Worm (Caenorhabditis elegans) whole organism, L1 larva: ENCODE data around the gene H32C10.1.

Experiments
- F16B12.6 ChIP-seq: fragments of 150-350 bp; optimal IDR thresholded peaks from 2 replicates; lab custom pipeline; 2014; ENCODE audit warnings: missing biosample characterization, missing genetic modification characterization
- Y116A8C.19 ChIP-seq: sonication (generic microtip); optimal IDR thresholded peaks from 2 replicates; lab custom pipeline; 2016; ENCODE audit warnings: missing compliant biosample characterization, missing genetic modification characterization, borderline replicate concordance
- alr-1 ChIP-seq: fragments of 200-800 bp; sonication (Bioruptor generic); optimal IDR thresholded peaks from 2 replicates; lab custom pipeline; 2018; ENCODE audit warnings: borderline replicate concordance, mild to moderate bottlenecking, missing genetic modification characterization, missing compliant biosample characterization
- aly-2 ChIP-seq: fragments of 150-350 bp; optimal IDR thresholded peaks from 2 replicates; lab custom pipeline; 2014; ENCODE audit warnings: missing biosample characterization, missing genetic modification characterization
- ama-1 ChIP-seq: fragments of 150-350 bp; optimal IDR thresholded peaks from 2 replicates; lab custom pipeline; 2014
- ceh-63 ChIP-seq: fragments of 200-800 bp; sonication (Bioruptor generic); optimal IDR thresholded peaks from 2 replicates; lab custom pipeline; 2018; ENCODE audit warnings: mild to moderate bottlenecking, missing genetic modification characterization, missing compliant biosample characterization
- ceh-8 ChIP-seq: fragments of 200-800 bp; sonication (Bioruptor generic); optimal IDR thresholded peaks from 2 replicates; lab custom pipeline; 2018; ENCODE audit warnings: mild to moderate bottlenecking, missing genetic modification characterization, moderate library complexity, missing compliant biosample characterization
- ceh-82 ChIP-seq, 3 experiments: fragments of 150-350 bp in 1 of 3; sonication (generic microtip) in 2 of 3; optimal IDR thresholded peaks; 2 replicates each; lab custom pipeline; 2014 to 2017; ENCODE audit warnings: missing biosample characterization in 3 of 3, missing genetic modification characterization in 3 of 3
- ceh-88 ChIP-seq: fragments of 200-800 bp; sonication (Bioruptor generic); IDR thresholded peaks from 2 replicates; pipeline ENCODE4 v1.3.6; 2022; ENCODE audit warnings: missing genetic modification characterization, missing compliant biosample characterization
- ces-1 ChIP-seq: fragments of 150-350 bp; optimal IDR thresholded peaks from 2 replicates; lab custom pipeline; 2014; ENCODE audit warnings: missing biosample characterization, missing genetic modification reagents, missing genetic modification characterization
- dpl-1 ChIP-seq, 3 experiments: fragments of 150-350 bp in 2 of 3; sonication (generic microtip) in 1 of 3; optimal IDR thresholded peaks; 2 replicates each; lab custom pipeline; 2014 to 2017; ENCODE audit warnings: missing biosample characterization in 3 of 3, missing genetic modification characterization in 3 of 3, missing genetic modification reagents in 3 of 3
- efl-1 ChIP-seq, 4 experiments: fragments of 150-350 bp; optimal IDR thresholded peaks in 3 of 4; peaks in 1 of 4; 1 replicate in 1 of 4; 2 replicates in 3 of 4; lab custom pipeline; 2014; ENCODE audit warnings: missing biosample characterization in 2 of 4, missing genetic modification characterization in 2 of 4, missing genetic modification reagents in 2 of 4
- egl-13 ChIP-seq: sonication (generic microtip); optimal IDR thresholded peaks from 2 replicates; lab custom pipeline; 2016; ENCODE audit warnings: missing genotype, missing genetic modification reagents, missing genetic modification characterization, missing compliant biosample characterization
- egl-27 ChIP-seq, 2 experiments: fragments of 150-350 bp in 1 of 2; sonication (generic microtip); optimal IDR thresholded peaks; 3 replicates each; lab custom pipeline; 2017 to 2018; ENCODE audit warnings: missing biosample characterization in 2 of 2, missing genetic modification characterization in 2 of 2, missing genetic modification reagents in 2 of 2
- elt-3 ChIP-seq, 6 experiments: fragments of 150-350 bp in 1 of 6; sonication (generic microtip); optimal IDR thresholded peaks; 2 replicates each; lab custom pipeline; 2017 to 2018; ENCODE audit warnings: missing biosample characterization in 6 of 6, missing genetic modification characterization in 6 of 6, inconsistent platforms in 1 of 6
- fkh-10 ChIP-seq: sonication (generic microtip); optimal IDR thresholded peaks from 2 replicates; lab custom pipeline; 2017; ENCODE audit warnings: missing biosample characterization, missing genetic modification reagents, missing genetic modification characterization
- hlh-4 ChIP-seq: sonication (generic microtip); optimal IDR thresholded peaks from 2 replicates; lab custom pipeline; 2016; ENCODE audit warnings: mild to moderate bottlenecking, missing genetic modification characterization, missing compliant biosample characterization
- isw-1 ChIP-seq: fragments of 200-800 bp; sonication (Bioruptor generic); IDR thresholded peaks from 2 replicates; pipeline ENCODE4 v1.3.6; 2022; ENCODE audit warnings: missing genetic modification characterization, missing compliant biosample characterization
- jun-1 ChIP-seq: fragments of 150-350 bp; optimal IDR thresholded peaks from 2 replicates; lab custom pipeline; 2014; ENCODE audit warnings: missing biosample characterization, missing genetic modification reagents, missing genetic modification characterization
- lin-13 ChIP-seq: fragments of 150-350 bp; optimal IDR thresholded peaks from 2 replicates; lab custom pipeline; 2014; ENCODE audit warnings: missing biosample characterization, missing genetic modification reagents, missing genetic modification characterization
- lin-14 ChIP-seq: fragments of 200-800 bp; sonication (Bioruptor generic); optimal IDR thresholded peaks from 2 replicates; lab custom pipeline; 2018; ENCODE audit warnings: mild to moderate bottlenecking, missing genetic modification characterization, moderate library complexity, missing compliant biosample characterization
- lin-39 ChIP-seq: fragments of 150-350 bp; optimal IDR thresholded peaks from 2 replicates; lab custom pipeline; 2014; ENCODE audit warnings: missing biosample characterization, missing genetic modification reagents, missing genetic modification characterization
- mef-2 ChIP-seq: fragments of 150-350 bp; optimal IDR thresholded peaks from 2 replicates; lab custom pipeline; 2014; ENCODE audit warnings: missing biosample characterization, missing genetic modification characterization
- mep-1 ChIP-seq: fragments of 150-350 bp; optimal IDR thresholded peaks from 2 replicates; lab custom pipeline; 2014; ENCODE audit warnings: missing biosample characterization, missing genetic modification characterization
- nhr-11 ChIP-seq: fragments of 150-350 bp; optimal IDR thresholded peaks from 2 replicates; lab custom pipeline; 2014; ENCODE audit warnings: missing biosample characterization, missing genetic modification characterization
- nhr-19 ChIP-seq: fragments of 200-800 bp; sonication (Bioruptor generic); conservative IDR thresholded peaks from 2 replicates; pipeline ENCODE4 v1.3.6; 2022; ENCODE audit warnings: missing genetic modification characterization, missing compliant biosample characterization
- nhr-237 ChIP-seq: fragments of 150-350 bp; optimal IDR thresholded peaks from 2 replicates; lab custom pipeline; 2014; ENCODE audit warnings: missing biosample characterization, missing genetic modification characterization
- nhr-47 ChIP-seq: sonication (generic microtip); optimal IDR thresholded peaks from 2 replicates; lab custom pipeline; 2016; ENCODE audit warnings: mild to moderate bottlenecking, missing genetic modification characterization, moderate library complexity, missing compliant biosample characterization
- nhr-77 ChIP-seq: fragments of 150-350 bp; optimal IDR thresholded peaks from 2 replicates; lab custom pipeline; 2014; ENCODE audit warnings: missing biosample characterization, missing genetic modification characterization
- nhr-85 ChIP-seq: sonication (generic microtip); peaks from one replicate; lab custom pipeline; 2016; ENCODE audit warnings: missing genetic modification characterization, inconsistent platforms, missing compliant biosample characterization
- pag-3 ChIP-seq: sonication (generic microtip); optimal IDR thresholded peaks from 2 replicates; lab custom pipeline; 2017; ENCODE audit warnings: missing genetic modification characterization, mild to moderate bottlenecking, missing compliant biosample characterization, antibody characterized with exemption, borderline replicate concordance; ENCODE audit not compliant: insufficient read depth
- pax-3 ChIP-seq: fragments of 200-800 bp; sonication (Bioruptor generic); optimal IDR thresholded peaks from 2 replicates; lab custom pipeline; 2018; ENCODE audit warnings: mild to moderate bottlenecking, missing genetic modification characterization, moderate library complexity, missing compliant biosample characterization
- pqm-1 ChIP-seq: sonication (generic microtip); optimal IDR thresholded peaks from 3 replicates; lab custom pipeline; 2017; ENCODE audit warnings: missing biosample characterization, missing genetic modification characterization
- skn-1 ChIP-seq: fragments of 150-350 bp; optimal IDR thresholded peaks from 2 replicates; lab custom pipeline; 2014; ENCODE audit warnings: missing biosample characterization, missing genetic modification characterization
- sox-4 ChIP-seq: sonication (generic microtip); optimal IDR thresholded peaks from 2 replicates; lab custom pipeline; 2016; ENCODE audit warnings: missing genetic modification characterization, missing compliant biosample characterization
- unc-62 ChIP-seq: fragments of 150-350 bp; optimal IDR thresholded peaks from 2 replicates; lab custom pipeline; 2014; ENCODE audit warnings: missing biosample characterization, missing genetic modification reagents, missing genetic modification characterization
- unc-98 ChIP-seq: fragments of 200-800 bp; sonication (Bioruptor generic); IDR thresholded peaks from 2 replicates; pipeline ENCODE4 v1.3.6; 2022; ENCODE audit warnings: missing genetic modification characterization, missing compliant biosample characterization
- vab-15 ChIP-seq: sonication (generic microtip); optimal IDR thresholded peaks from 2 replicates; lab custom pipeline; 2017; ENCODE audit warnings: missing genotype, mild to moderate bottlenecking, missing genetic modification characterization, missing compliant biosample characterization
- zip-4 ChIP-seq: fragments of 200-800 bp; sonication (Bioruptor generic); optimal IDR thresholded peaks from 2 replicates; lab custom pipeline; 2018; ENCODE audit warnings: mild to moderate bottlenecking, missing genetic modification characterization, moderate library complexity, missing compliant biosample characterization
- ztf-11 ChIP-seq, 2 experiments: sonication (generic microtip); optimal IDR thresholded peaks; 2 replicates each; lab custom pipeline; 2016 to 2017; ENCODE audit warnings: missing genetic modification characterization in 2 of 2, missing biosample characterization in 1 of 2, missing compliant biosample characterization in 1 of 2

Gene H32C10.1

DNA sequence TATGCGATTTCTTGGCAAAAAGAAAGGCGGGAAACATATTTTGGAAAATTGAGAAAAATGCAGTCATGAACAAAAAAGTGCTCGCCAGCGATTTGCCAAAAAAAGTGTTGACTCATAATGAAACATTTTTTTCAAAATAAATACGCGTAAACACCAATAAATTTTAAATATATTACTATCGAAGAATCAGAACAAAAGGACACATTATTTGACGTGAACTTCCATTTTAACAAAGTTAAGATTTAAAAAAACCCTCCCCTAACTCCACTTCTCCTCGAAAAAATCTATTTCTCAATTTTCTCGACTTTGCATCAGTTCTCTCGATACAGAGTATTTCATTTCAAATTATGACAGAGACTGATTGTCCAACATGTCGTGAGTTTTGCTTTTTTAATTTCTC is 37.8 kb upstream of the H32C10.1 start, which contains the start of gene pck-3:
Gene pck-3 (plus strand): TSS at position 301 of the 400 bp plus-strand sequence.
- TF ChIP-seq mef-2 (tag; lab: Kevin White, UChicago) (no peak), ztf-11 (tag; optimal IDR thresholded peaks at IDR 0.05; lab: Kevin White, UChicago) (no peak), egl-27 (tag; optimal IDR thresholded peaks at IDR 0.05; lab: Kevin White, UChicago) (no peak), lin-39 (tag; lab: Kevin White, UChicago) (no peak), nhr-77 (tag; lab: Kevin White, UChicago) (no peak), jun-1 (tag; lab: Kevin White, UChicago) (no peak), lin-14 (GFP tag; lab: Kevin White, UChicago) (no peak), sox-4 (tag; lab: Kevin White, UChicago) (no peak), unc-98 (GFP tag; lab: Robert Waterston, UW) (no peak), ces-1 (GFP tag; lab: Kevin White, UChicago) (no peak), unc-62 (GFP tag; lab: Kevin White, UChicago) (no peak), vab-15 (tag; lab: Kevin White, UChicago) (no peak), ceh-82 (tag; optimal IDR thresholded peaks at IDR 0.05; lab: Kevin White, UChicago) (no peak), hlh-4 (tag; lab: Kevin White, UChicago) (no peak)

DNA sequence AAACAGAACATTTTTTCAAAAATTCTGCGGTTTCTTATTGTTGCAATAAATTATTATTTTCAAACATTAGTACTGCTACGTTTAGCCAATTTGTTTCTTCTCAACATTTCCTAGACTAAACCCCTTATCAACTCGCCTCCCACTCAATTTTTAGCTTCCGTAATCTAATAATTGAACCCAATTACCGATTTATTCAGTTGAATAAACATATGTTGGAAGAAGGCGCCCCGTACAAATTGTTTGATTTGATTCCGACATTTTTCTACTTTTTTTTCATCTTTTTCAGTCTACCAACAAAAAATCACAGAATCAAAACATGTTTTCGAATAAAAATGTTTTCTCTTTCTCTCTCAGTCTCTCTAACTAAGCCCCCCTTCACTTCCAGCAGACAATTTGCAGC is 31.4 kb upstream of the H32C10.1 start:
- TF ChIP-seq ceh-8, result peak; percentile 68
- TF ChIP-seq nhr-47 (tag; lab: Kevin White, UChicago), result peak; percentile 29
- no peak for TF ChIP-seq nhr-237 (tag; lab: Kevin White, UChicago)
- TF ChIP-seq lin-14 (GFP tag; lab: Kevin White, UChicago), result peak; percentile 51
- no peak for TF ChIP-seq zip-4

- TF ChIP-seq pax-3 (tag; lab: Kevin White, UChicago) (no peak), unc-62 (GFP tag; lab: Kevin White, UChicago) (no peak), nhr-237 (tag; lab: Kevin White, UChicago) (no peak), nhr-47 (tag; lab: Kevin White, UChicago) (no peak), efl-1 (optimal IDR thresholded peaks at IDR 0.05; lab: Kevin White, UChicago) (no peak), efl-1 (GFP tag; optimal IDR thresholded peaks at IDR 0.05 in 1 of 2; lab: Kevin White, UChicago) (no peak), alr-1 (tag; lab: Kevin White, UChicago) (no peak), egl-13 (tag; lab: Kevin White, UChicago) (no peak), nhr-19 (no peak), mep-1 (tag; lab: Kevin White, UChicago) (no peak), pag-3 (tag; lab: Kevin White, UChicago) (no peak), fkh-10 (GFP tag; lab: Kevin White, UChicago) (no peak), isw-1 (GFP tag; lab: Robert Waterston, UW) (no peak), nhr-11 (tag; lab: Kevin White, UChicago) (no peak), nhr-85 (tag; lab: Kevin White, UChicago) (no peak), lin-13 (GFP tag; lab: Kevin White, UChicago) (no peak), skn-1 (tag; lab: Kevin White, UChicago) (no peak), Y116A8C.19 (no peak), pqm-1 (no peak), zip-4 (no peak)
Observed at ce11 chrIV:5903305-5903778, 30.8 kb upstream of the H32C10.1 start, which contains the start of gene H04M03.12. H04M03.12 (minus strand) TSS chrIV:5903355.

- TF ChIP-seq F16B12.6 (no peak), ama-1 (lab: Kevin White, UChicago) (no peak), ceh-88 (GFP tag; lab: Robert Waterston, UW) (no peak), dpl-1 (GFP tag; optimal IDR thresholded peaks at IDR 0.05; lab: Kevin White, UChicago) (no peak), ces-1 (GFP tag; lab: Kevin White, UChicago) (peak; percentile 24), fkh-10 (GFP tag; lab: Kevin White, UChicago) (peak; percentile 95), elt-3 (tag; optimal IDR thresholded peaks at IDR 0.05; lab: Kevin White, UChicago) (no peak), ceh-8 (no peak), ceh-63 (GFP tag; lab: Kevin White, UChicago) (no peak), nhr-19 (no peak), lin-14 (GFP tag; lab: Kevin White, UChicago) (peak; percentile 79), aly-2 (tag; lab: Kevin White, UChicago) (no peak), hlh-4 (tag; lab: Kevin White, UChicago) (no peak), efl-1 (optimal IDR thresholded peaks at IDR 0.05; lab: Kevin White, UChicago) (no peak), efl-1 (GFP tag; optimal IDR thresholded peaks at IDR 0.05 in 1 of 2; lab: Kevin White, UChicago) (peak in 1 of 2 experiments; percentile 44)
Observed at ce11 chrIV:5915152-5915551, 19.0 kb upstream of the H32C10.1 start.
